Worm (Caenorhabditis elegans): ENCODE measurements around the gene lev-8.

Gene lev-8

DNA sequence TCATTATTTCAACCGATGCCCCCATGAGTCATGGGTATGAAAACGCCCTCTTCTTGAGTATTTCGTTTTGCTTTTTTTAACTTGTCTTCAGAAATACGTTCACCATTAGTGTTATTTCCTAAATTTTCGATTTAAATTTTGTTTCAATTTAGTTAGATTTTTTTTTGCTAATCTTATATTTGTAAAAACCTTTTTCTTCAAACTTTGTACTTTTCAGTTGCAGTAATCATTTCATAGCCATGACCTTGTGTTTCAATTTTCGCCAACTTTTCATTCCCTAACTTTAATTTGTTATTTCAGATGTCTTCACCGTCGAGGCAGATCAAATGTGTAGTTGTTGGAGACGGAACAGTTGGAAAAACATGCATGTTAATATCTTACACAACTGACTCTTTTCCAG lies 12.4 kb upstream of the lev-8 start, which contains the start of gene mig-2:
Gene mig-2, plus strand, starts transcription at position 301 of the 400 bp plus-strand sequence.
- TF ChIP-seq hmbx-1 (tag; optimal IDR thresholded peaks at IDR 0.05) (no peak), flt-1 (GFP tag; IDR thresholded peaks at IDR 0.05) (no peak), hnd-1 (tag; optimal IDR thresholded peaks at IDR 0.05) (no peak), scrt-1 (GFP tag; IDR thresholded peaks at IDR 0.05) (no peak), sea-1 (GFP tag; conservative IDR thresholded peaks at IDR 0.05) (no peak), ceh-36 (tag; optimal IDR thresholded peaks at IDR 0.05) (no peak)

DNA sequence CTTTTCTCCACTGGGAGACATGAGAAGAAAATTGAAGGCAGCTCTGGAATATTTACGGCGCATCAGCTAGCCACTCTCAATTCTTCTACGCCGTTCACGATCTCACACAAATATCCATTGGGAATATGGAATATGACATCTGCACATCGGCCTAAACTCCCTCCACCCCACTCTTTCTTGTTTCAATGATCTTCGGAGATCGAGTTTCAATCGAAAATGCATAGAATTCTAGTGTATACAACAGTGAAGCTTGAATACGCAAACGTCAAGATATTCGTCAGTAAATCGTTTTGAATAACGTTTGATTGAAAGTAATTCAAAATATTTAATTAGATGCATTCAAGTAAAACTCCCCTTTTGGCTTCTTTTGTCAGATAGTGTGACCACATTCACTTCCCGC lies 8.9 kb upstream of the lev-8 start:
- no peak for TF ChIP-seq B0310.2 (tag; optimal IDR thresholded peaks at IDR 0.05)
- TF ChIP-seq ama-1 (optimal IDR thresholded peaks at IDR 0.05), result no peak
- TF ChIP-seq scrt-1 (GFP tag; IDR thresholded peaks at IDR 0.05), result no peak
- no peak for TF ChIP-seq tbx-37 (GFP tag; conservative IDR thresholded peaks at IDR 0.05)
- TF ChIP-seq flt-1 (GFP tag; IDR thresholded peaks at IDR 0.05), result no peak
- TF ChIP-seq tbx-11 (GFP tag; IDR thresholded peaks at IDR 0.05), result no peak
- no peak for TF ChIP-seq ceh-36 (tag; optimal IDR thresholded peaks at IDR 0.05)
- TF ChIP-seq pes-1 (GFP tag; IDR thresholded peaks at IDR 0.05), result no peak
- TF ChIP-seq ets-7 (tag; optimal IDR thresholded peaks at IDR 0.05), result no peak
- no peak for TF ChIP-seq F13C5.2 (tag; optimal IDR thresholded peaks at IDR 0.05)
- no peak for TF ChIP-seq hmg-4 (GFP tag; optimal IDR thresholded peaks at IDR 0.05)
- no peak for TF ChIP-seq aly-1 (tag; optimal IDR thresholded peaks at IDR 0.05)
- TF ChIP-seq ceh-13 (GFP tag; optimal IDR thresholded peaks at IDR 0.05), result no peak
- TF ChIP-seq tra-4 (tag; optimal IDR thresholded peaks at IDR 0.05), result no peak
- TF ChIP-seq hmbx-1 (tag; optimal IDR thresholded peaks at IDR 0.05), result no peak
- TF ChIP-seq hnd-1 (tag; optimal IDR thresholded peaks at IDR 0.05), result no peak
- no peak for TF ChIP-seq sea-1 (GFP tag; conservative IDR thresholded peaks at IDR 0.05)

DNA sequence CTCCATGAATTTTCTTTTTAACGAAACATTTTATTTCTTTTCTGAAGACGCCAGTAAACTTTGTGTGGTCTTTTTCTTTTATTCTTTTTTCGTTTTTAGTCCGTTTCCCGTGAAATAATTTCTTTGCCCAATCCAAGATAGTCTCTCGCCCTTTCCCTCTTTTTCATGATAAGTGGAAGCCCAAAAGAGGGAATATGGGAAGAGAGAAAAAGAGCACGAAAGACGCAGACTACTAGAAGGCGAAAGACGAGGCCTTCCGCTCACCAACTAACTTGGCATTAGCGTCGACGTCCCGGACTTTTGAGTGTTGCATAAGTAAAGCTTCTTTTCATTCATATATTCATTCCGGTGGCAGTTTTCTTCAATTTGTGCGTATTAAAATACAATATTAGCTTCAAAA lies 7.8 kb upstream of the lev-8 start:
- no peak for TF ChIP-seq ama-1 (optimal IDR thresholded peaks at IDR 0.05)
- TF ChIP-seq tbx-37 (GFP tag; conservative IDR thresholded peaks at IDR 0.05), result no peak
- TF ChIP-seq ets-7 (tag; optimal IDR thresholded peaks at IDR 0.05), result no peak
- TF ChIP-seq tbx-11 (GFP tag; IDR thresholded peaks at IDR 0.05), result no peak

DNA sequence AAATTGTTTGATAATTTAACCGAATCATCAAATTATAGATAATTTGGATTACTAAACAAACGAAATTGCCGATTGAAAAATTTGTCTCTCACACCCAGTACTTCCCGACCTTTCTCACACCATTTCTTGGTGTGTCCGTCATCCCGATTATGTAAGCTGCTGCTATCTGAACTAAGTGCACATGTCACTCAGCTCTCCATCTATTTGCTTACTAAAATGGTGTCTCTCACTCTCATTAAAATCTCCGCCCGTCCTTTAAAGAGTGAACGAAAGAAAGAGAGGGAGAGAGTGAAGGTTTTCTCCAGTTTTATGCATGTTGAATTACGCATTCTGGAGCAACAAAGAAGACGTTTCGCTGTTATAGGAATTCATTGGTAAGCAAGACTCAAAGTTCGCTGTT lies 6.2 kb upstream of the lev-8 start:
- TF ChIP-seq hmg-4 (GFP tag; optimal IDR thresholded peaks at IDR 0.05), result no peak
- TF ChIP-seq F13C5.2 (tag; optimal IDR thresholded peaks at IDR 0.05), result no peak
- no peak for TF ChIP-seq hmbx-1 (tag; optimal IDR thresholded peaks at IDR 0.05)
- TF ChIP-seq B0310.2 (tag; optimal IDR thresholded peaks at IDR 0.05), result no peak
- no peak for TF ChIP-seq tbx-11 (GFP tag; IDR thresholded peaks at IDR 0.05)
- no peak for TF ChIP-seq ceh-36 (tag; optimal IDR thresholded peaks at IDR 0.05)
- TF ChIP-seq sea-1 (GFP tag; conservative IDR thresholded peaks at IDR 0.05), result no peak
- TF ChIP-seq scrt-1 (GFP tag; IDR thresholded peaks at IDR 0.05), result no peak
- no peak for TF ChIP-seq hnd-1 (tag; optimal IDR thresholded peaks at IDR 0.05)
- no peak for TF ChIP-seq tra-4 (tag; optimal IDR thresholded peaks at IDR 0.05)
- TF ChIP-seq ets-7 (tag; optimal IDR thresholded peaks at IDR 0.05), result no peak
- no peak for TF ChIP-seq pes-1 (GFP tag; IDR thresholded peaks at IDR 0.05)
- TF ChIP-seq ama-1 (optimal IDR thresholded peaks at IDR 0.05), result no peak
- no peak for TF ChIP-seq tbx-37 (GFP tag; conservative IDR thresholded peaks at IDR 0.05)
- no peak for TF ChIP-seq flt-1 (GFP tag; IDR thresholded peaks at IDR 0.05)
- TF ChIP-seq ceh-13 (GFP tag; optimal IDR thresholded peaks at IDR 0.05), result no peak
- TF ChIP-seq aly-1 (tag; optimal IDR thresholded peaks at IDR 0.05), result no peak

DNA sequence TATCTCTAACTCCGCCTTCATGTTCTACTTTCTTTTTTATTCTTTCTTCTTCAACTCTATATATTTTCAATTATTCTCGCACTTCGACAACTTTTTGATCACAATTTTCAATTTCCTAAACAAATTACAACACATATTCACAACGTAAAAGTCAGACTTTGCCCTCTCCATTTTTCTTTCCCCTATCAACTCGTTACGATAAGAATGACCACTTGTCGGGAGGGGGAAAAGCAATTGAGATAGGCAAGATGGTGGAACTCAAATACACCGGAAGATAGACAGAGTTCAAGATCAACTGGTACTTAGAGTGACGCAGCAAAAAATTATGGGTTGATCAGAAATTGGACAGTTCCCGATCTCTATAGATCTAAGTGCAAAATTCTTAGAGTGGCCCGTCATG lies 5.7 kb upstream of the lev-8 start:
- TF ChIP-seq tbx-11 (GFP tag; IDR thresholded peaks at IDR 0.05) (no peak), F13C5.2 (tag; optimal IDR thresholded peaks at IDR 0.05) (no peak), ceh-13 (GFP tag; optimal IDR thresholded peaks at IDR 0.05) (no peak), aly-1 (tag; optimal IDR thresholded peaks at IDR 0.05) (no peak), tbx-37 (GFP tag; conservative IDR thresholded peaks at IDR 0.05) (no peak), tra-4 (tag; optimal IDR thresholded peaks at IDR 0.05) (no peak), hmbx-1 (tag; optimal IDR thresholded peaks at IDR 0.05) (no peak), flt-1 (GFP tag; IDR thresholded peaks at IDR 0.05) (no peak), ama-1 (optimal IDR thresholded peaks at IDR 0.05) (no peak), pes-1 (GFP tag; IDR thresholded peaks at IDR 0.05) (no peak), B0310.2 (tag; optimal IDR thresholded peaks at IDR 0.05) (no peak), scrt-1 (GFP tag; IDR thresholded peaks at IDR 0.05) (no peak), ceh-36 (tag; optimal IDR thresholded peaks at IDR 0.05) (no peak), sea-1 (GFP tag; conservative IDR thresholded peaks at IDR 0.05) (no peak), ets-7 (tag; optimal IDR thresholded peaks at IDR 0.05) (no peak), hnd-1 (tag; optimal IDR thresholded peaks at IDR 0.05) (no peak), hmg-4 (GFP tag; optimal IDR thresholded peaks at IDR 0.05) (no peak)

DNA sequence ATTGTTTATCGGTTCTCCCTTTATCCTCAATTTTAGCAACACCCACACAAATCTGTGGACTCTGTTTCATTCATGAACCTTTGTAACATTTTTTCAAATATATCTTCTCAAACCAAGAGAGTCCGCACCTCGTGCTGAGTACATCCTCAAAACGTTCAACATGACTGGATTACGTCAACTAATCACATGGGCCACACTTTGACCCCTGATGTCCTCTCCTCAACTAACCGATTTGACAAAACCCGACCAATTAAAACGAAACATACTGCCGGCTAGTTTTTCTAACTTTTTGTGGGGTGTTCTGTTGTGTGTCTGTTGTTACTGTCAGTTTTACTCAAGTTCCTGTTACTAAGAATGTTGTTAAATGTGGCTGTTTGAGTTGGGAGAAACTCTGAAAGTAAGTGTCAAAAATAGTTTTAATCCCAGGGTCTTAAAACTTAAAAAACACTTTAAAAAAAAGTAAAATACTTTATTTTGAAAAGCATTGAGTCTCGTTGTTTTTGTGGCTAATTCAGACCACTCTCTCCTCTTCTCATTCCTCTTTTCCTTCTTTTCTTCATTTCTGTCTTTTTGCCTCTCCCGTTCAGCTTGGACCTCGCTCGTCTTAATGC lies 5.1 kb upstream of the lev-8 start:
- TF ChIP-seq aly-1 (tag; optimal IDR thresholded peaks at IDR 0.05) (no peak), F13C5.2 (tag; optimal IDR thresholded peaks at IDR 0.05) (no peak), tbx-11 (GFP tag; IDR thresholded peaks at IDR 0.05) (no peak), ets-7 (tag; optimal IDR thresholded peaks at IDR 0.05) (no peak), flt-1 (GFP tag; IDR thresholded peaks at IDR 0.05) (no peak), tbx-37 (GFP tag; conservative IDR thresholded peaks at IDR 0.05) (no peak), ceh-36 (tag; optimal IDR thresholded peaks at IDR 0.05) (no peak), B0310.2 (tag; optimal IDR thresholded peaks at IDR 0.05) (no peak), ceh-13 (GFP tag; optimal IDR thresholded peaks at IDR 0.05) (no peak), ama-1 (optimal IDR thresholded peaks at IDR 0.05) (no peak)

DNA sequence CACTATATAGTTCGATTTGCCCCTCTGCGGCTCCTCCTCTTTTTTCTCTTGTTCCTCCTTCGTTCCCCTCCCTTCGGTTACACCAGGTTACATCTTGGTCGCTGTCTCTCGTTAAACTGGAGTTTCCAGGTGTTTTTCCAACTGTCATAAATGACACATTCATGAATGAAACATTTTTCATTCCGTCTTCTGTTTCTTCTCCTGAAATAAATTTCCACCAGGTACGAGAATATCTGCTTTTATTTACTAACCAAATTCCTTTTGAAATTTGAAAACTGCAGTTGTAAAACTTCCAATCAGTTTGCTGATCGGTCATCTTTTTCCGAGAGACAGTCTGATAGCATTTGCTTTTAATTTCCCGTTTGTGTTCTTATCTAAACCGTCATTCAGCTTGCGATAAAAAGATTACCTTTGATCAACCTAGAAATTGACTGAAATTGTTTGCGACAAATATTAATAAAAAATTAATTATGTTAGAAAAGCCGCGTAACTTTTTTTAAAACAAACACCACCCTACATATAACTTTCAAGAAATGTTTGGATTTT lies 4.4 kb upstream of the lev-8 start, which contains the start of gene C35C5.10:
Gene C35C5.10, plus strand, starts transcription at position 51 of the 546 bp plus-strand sequence.
- TF ChIP-seq ets-7 (tag; optimal IDR thresholded peaks at IDR 0.05) (no peak), hmbx-1 (tag; optimal IDR thresholded peaks at IDR 0.05) (no peak), aly-1 (tag; optimal IDR thresholded peaks at IDR 0.05) (no peak), ceh-13 (GFP tag; optimal IDR thresholded peaks at IDR 0.05) (no peak), sea-1 (GFP tag; conservative IDR thresholded peaks at IDR 0.05) (no peak), flt-1 (GFP tag; IDR thresholded peaks at IDR 0.05) (no peak), pes-1 (GFP tag; IDR thresholded peaks at IDR 0.05) (no peak), F13C5.2 (tag; optimal IDR thresholded peaks at IDR 0.05) (no peak), tbx-37 (GFP tag; conservative IDR thresholded peaks at IDR 0.05) (no peak), B0310.2 (tag; optimal IDR thresholded peaks at IDR 0.05) (no peak), tbx-11 (GFP tag; IDR thresholded peaks at IDR 0.05) (no peak), tra-4 (tag; optimal IDR thresholded peaks at IDR 0.05) (no peak), hnd-1 (tag; optimal IDR thresholded peaks at IDR 0.05) (no peak), hmg-4 (GFP tag; optimal IDR thresholded peaks at IDR 0.05) (no peak), scrt-1 (GFP tag; IDR thresholded peaks at IDR 0.05) (no peak)
